Worm (Caenorhabditis elegans) whole organism, L4/young adult: ENCODE results near the gene F45B8.5.
"Not testable (repeated sequence)": the region's sequence is repeated elsewhere in the genome, so short reads cannot be mapped to it uniquely, and the experiment has no call there.

ENCODE experiments used
- W03F9.2 ChIP-seq: fragments of 150-350 bp; optimal IDR thresholded peaks from 2 replicates; lab custom pipeline; 2014; ENCODE audit warnings: missing biosample characterization, missing genetic modification characterization
- dao-5 ChIP-seq: sonication (generic microtip); optimal IDR thresholded peaks from 2 replicates; lab custom pipeline; 2016; ENCODE audit warnings: missing genotype, missing genetic modification characterization, moderate library complexity, missing compliant biosample characterization

ce11 chrX:14966515-14966914, 654 bp downstream of the F45B8.5 start, which contains the start of gene F20D1.22:
- not testable (repeated sequence) for TF ChIP-seq dao-5 (tag; lab: Kevin White, UChicago); W03F9.2
